Fruit fly (Drosophila melanogaster) whole organism, embryonic: ENCODE results near the gene CG8925.

Source experiments
- ATbp ChIP-seq: fragments of 200-800 bp; sonication (Bioruptor generic); optimal IDR thresholded peaks from 2 replicates; lab custom pipeline; 2017; ENCODE audit warnings: missing biosample characterization, mild to moderate bottlenecking, missing genetic modification characterization, missing genetic modification reagents
- B-H1 ChIP-seq: fragments of 200-800 bp; sonication (Bioruptor generic); IDR thresholded peaks from 3 replicates; pipeline ENCODE4 v1.3.6; 2022; ENCODE audit warnings: missing biosample characterization, missing genetic modification characterization
- C15 ChIP-seq: fragments of 200-800 bp; sonication (Bioruptor generic); IDR thresholded peaks from 3 replicates; pipeline ENCODE4 v1.3.6; 2022; ENCODE audit warnings: missing biosample characterization, missing genetic modification characterization
- CG10147 ChIP-seq: fragments of 200-800 bp; sonication (Bioruptor generic); optimal IDR thresholded peaks from 2 replicates; lab custom pipeline; 2019; ENCODE audit warnings: missing biosample characterization, mild to moderate bottlenecking, missing genetic modification characterization, moderate library complexity
- CG10959 ChIP-seq: fragments of 200-800 bp; sonication (Bioruptor generic); IDR thresholded peaks from 2 replicates; pipeline ENCODE4 v1.3.6; 2022; ENCODE audit warnings: missing biosample characterization, missing genetic modification characterization
- CG11093 ChIP-seq: fragments of 200-800 bp; sonication (Bioruptor generic); IDR thresholded peaks from 3 replicates; pipeline ENCODE4 v1.3.6; 2022; ENCODE audit warnings: missing biosample characterization, missing genetic modification characterization
- CG12071 ChIP-seq: fragments of 200-800 bp; sonication (Bioruptor generic); optimal IDR thresholded peaks from 3 replicates; lab custom pipeline; 2018; ENCODE audit warnings: missing biosample characterization, mild to moderate bottlenecking, missing genetic modification characterization
- CG12104 ChIP-seq: fragments of 200-800 bp; sonication (Bioruptor generic); optimal IDR thresholded peaks from 3 replicates; lab custom pipeline; 2016; ENCODE audit warnings: missing biosample characterization, missing genetic modification characterization
- CG12155 ChIP-seq: fragments of 200-800 bp; sonication (Bioruptor generic); optimal IDR thresholded peaks from 3 replicates; lab custom pipeline; 2016; ENCODE audit warnings: missing biosample characterization, missing genetic modification characterization
- CG12744 ChIP-seq: fragments of 200-800 bp; sonication (Bioruptor generic); optimal IDR thresholded peaks from 2 replicates; lab custom pipeline; 2016; ENCODE audit warnings: missing biosample characterization, missing genetic modification characterization
- CG13894 ChIP-seq: fragments of 200-800 bp; sonication (Bioruptor generic); optimal IDR thresholded peaks from 3 replicates; lab custom pipeline; 2018; ENCODE audit warnings: missing biosample characterization, mild to moderate bottlenecking, missing genetic modification characterization, moderate library complexity
- CG14441 ChIP-seq: fragments of 200-800 bp; sonication (Bioruptor generic); IDR thresholded peaks from 2 replicates; pipeline ENCODE4 v1.3.6; 2022; ENCODE audit warnings: missing biosample characterization, missing genetic modification characterization
- CG15011 ChIP-seq: fragments of 200-800 bp; sonication (Bioruptor generic); optimal IDR thresholded peaks from 3 replicates; lab custom pipeline; 2018; ENCODE audit warnings: missing biosample characterization, mild to moderate bottlenecking, missing genetic modification characterization
- CG1603 ChIP-seq: fragments of 200-800 bp; sonication (Bioruptor generic); optimal IDR thresholded peaks from 2 replicates; lab custom pipeline; 2019; ENCODE audit warnings: missing biosample characterization, mild to moderate bottlenecking, missing genetic modification characterization, moderate library complexity
- CG17361 ChIP-seq: fragments of 200-800 bp; sonication (Bioruptor generic); IDR thresholded peaks from 3 replicates; pipeline ENCODE4 v1.3.6; 2022; ENCODE audit warnings: missing biosample characterization, missing genetic modification characterization
- CG2202 ChIP-seq: fragments of 200-800 bp; sonication (Bioruptor generic); optimal IDR thresholded peaks from 2 replicates; lab custom pipeline; 2018; ENCODE audit warnings: missing biosample characterization, mild to moderate bottlenecking, missing genetic modification characterization
- CG3726 ChIP-seq: fragments of 200-800 bp; sonication (Bioruptor generic); IDR thresholded peaks from 3 replicates; pipeline ENCODE4, ENCODE4 v1.3.6; 2022; ENCODE audit warnings: missing biosample characterization, missing genetic modification characterization
- CG4424 ChIP-seq: fragments of 200-800 bp; sonication (Bioruptor generic); optimal IDR thresholded peaks from 3 replicates; lab custom pipeline; 2016; ENCODE audit warnings: missing biosample characterization, missing genetic modification characterization
- CG5953 ChIP-seq: fragments of 200-800 bp; sonication (Bioruptor generic); IDR thresholded peaks from 2 replicates; pipeline ENCODE4 v1.3.6; 2022; ENCODE audit warnings: missing biosample characterization, missing genetic modification characterization
- CG7556 ChIP-seq: fragments of 200-800 bp; sonication (Bioruptor generic); optimal IDR thresholded peaks from 2 replicates; lab custom pipeline; 2017; ENCODE audit warnings: missing biosample characterization, mild to moderate bottlenecking, missing genetic modification characterization
- CG7786 ChIP-seq: fragments of 200-800 bp; sonication (Bioruptor generic); optimal IDR thresholded peaks from 2 replicates; lab custom pipeline; 2016; ENCODE audit warnings: missing biosample characterization, missing genetic modification characterization
- CG9727 ChIP-seq: fragments of 200-800 bp; sonication (Bioruptor generic); optimal IDR thresholded peaks from 3 replicates; lab custom pipeline; 2017; ENCODE audit warnings: missing biosample characterization, mild to moderate bottlenecking, missing genetic modification characterization
- CG9797 ChIP-seq: fragments of 200-800 bp; sonication (Bioruptor generic); optimal IDR thresholded peaks from 3 replicates; lab custom pipeline; 2018; ENCODE audit warnings: missing biosample characterization, mild to moderate bottlenecking, missing genetic modification characterization
- CHES-1-like ChIP-seq: fragments of 200-800 bp; sonication (Bioruptor generic); optimal IDR thresholded peaks from 2 replicates; lab custom pipeline; 2016; ENCODE audit warnings: missing biosample characterization, missing genetic modification characterization
- CkIIα-i1 ChIP-seq: fragments of 200-800 bp; sonication (Bioruptor generic); IDR thresholded peaks from 2 replicates; pipeline ENCODE4 v1.3.6; 2022; ENCODE audit warnings: missing biosample characterization, missing genetic modification characterization
- Dfd ChIP-seq, 2 experiments: fragments of >200 bp; optimal IDR thresholded peaks; 2 replicates each; lab custom pipeline; 2017; ENCODE audit warnings: missing biosample characterization in 2 of 2, missing genetic modification characterization in 2 of 2
- Doc2 ChIP-seq: fragments of 200-800 bp; sonication (Bioruptor generic); IDR thresholded peaks from 2 replicates; pipeline ENCODE4 v1.3.6; 2022; ENCODE audit warnings: missing biosample characterization, missing genetic modification characterization
- Dp ChIP-seq: fragments of 200-800 bp; sonication (Bioruptor generic); optimal IDR thresholded peaks from 2 replicates; lab custom pipeline; 2018; ENCODE audit warnings: missing biosample characterization, mild to moderate bottlenecking, missing genetic modification characterization, moderate library complexity
- Eip74EF ChIP-seq, 2 experiments: fragments of 200-800 bp in 1 of 2; fragments of >200 bp in 1 of 2; sonication (Bioruptor generic) in 1 of 2; optimal IDR thresholded peaks; 2 replicates each; lab custom pipeline; 2017 to 2019; ENCODE audit warnings: missing biosample characterization in 2 of 2, missing genetic modification characterization in 2 of 2, mild to moderate bottlenecking in 1 of 2, moderate library complexity in 1 of 2
- HmgD ChIP-seq: fragments of 200-800 bp; sonication (Bioruptor generic); optimal IDR thresholded peaks from 3 replicates; lab custom pipeline; 2016; ENCODE audit warnings: missing biosample characterization, missing genetic modification characterization
- Hsf ChIP-seq: fragments of 200-800 bp; sonication (Bioruptor generic); optimal IDR thresholded peaks from 3 replicates; lab custom pipeline; 2016; ENCODE audit warnings: missing biosample characterization, missing genetic modification characterization
- Ptx1 ChIP-seq: fragments of 200-800 bp; sonication (Bioruptor generic); IDR thresholded peaks from 2 replicates; pipeline ENCODE4 v1.3.6; 2022; ENCODE audit warnings: missing biosample characterization, missing genetic modification characterization
- bigmax ChIP-seq: fragments of 200-800 bp; sonication (Bioruptor generic); optimal IDR thresholded peaks from 2 replicates; lab custom pipeline; 2018; ENCODE audit warnings: missing biosample characterization, mild to moderate bottlenecking, missing genetic modification characterization
- crol ChIP-seq: fragments of 200-800 bp; sonication (Bioruptor generic); IDR thresholded peaks from 2 replicates; pipeline ENCODE4 v1.3.6; 2022; ENCODE audit warnings: missing biosample characterization, missing genetic modification characterization
- crp ChIP-seq, 2 experiments: fragments of 200-800 bp; sonication (Bioruptor generic); optimal IDR thresholded peaks; 2 replicates in 1 of 2; 3 replicates in 1 of 2; lab custom pipeline; 2017; ENCODE audit warnings: missing biosample characterization in 2 of 2, missing genetic modification characterization in 2 of 2, mild to moderate bottlenecking in 1 of 2, moderate library complexity in 1 of 2
- cwo ChIP-seq: fragments of 200-800 bp; sonication (Bioruptor generic); optimal IDR thresholded peaks from 3 replicates; lab custom pipeline; 2017; ENCODE audit warnings: missing biosample characterization, missing genetic modification characterization, mild to moderate bottlenecking, moderate library complexity, missing genetic modification reagents
- dan ChIP-seq: fragments of 200-800 bp; sonication (Bioruptor generic); IDR thresholded peaks from 2 replicates; pipeline ENCODE4 v1.3.6; 2022; ENCODE audit warnings: missing biosample characterization, missing genetic modification characterization
- fd102C ChIP-seq: fragments of 200-800 bp; sonication (Bioruptor generic); optimal IDR thresholded peaks from 2 replicates; lab custom pipeline; 2018; ENCODE audit warnings: missing biosample characterization, mild to moderate bottlenecking, missing genetic modification characterization, moderate library complexity
- gce ChIP-seq: fragments of 200-800 bp; sonication (Bioruptor generic); IDR thresholded peaks from 3 replicates; pipeline ENCODE4 v1.3.6; 2022; ENCODE audit warnings: missing biosample characterization, missing genetic modification characterization
- gro ChIP-seq: fragments of 200-800 bp; sonication (Bioruptor generic); optimal IDR thresholded peaks from 2 replicates; lab custom pipeline; 2016; ENCODE audit warnings: missing biosample characterization, missing genetic modification characterization
- lilli ChIP-seq: fragments of 200-800 bp; sonication (Bioruptor generic); optimal IDR thresholded peaks from 3 replicates; lab custom pipeline; 2016; ENCODE audit warnings: missing biosample characterization, missing genetic modification characterization
- pho ChIP-seq: fragments of 200-800 bp; sonication (Bioruptor generic); optimal IDR thresholded peaks from 2 replicates; lab custom pipeline; 2016; ENCODE audit warnings: missing biosample characterization, missing genetic modification characterization
- repo ChIP-seq: fragments of 200-800 bp; sonication (Bioruptor generic); optimal IDR thresholded peaks from 2 replicates; lab custom pipeline; 2016; ENCODE audit warnings: missing biosample characterization, missing genetic modification characterization
- salm ChIP-seq: fragments of 200-800 bp; sonication (Bioruptor generic); optimal IDR thresholded peaks from 2 replicates; lab custom pipeline; 2018; ENCODE audit warnings: missing biosample characterization, mild to moderate bottlenecking, missing genetic modification characterization
- tin ChIP-seq: fragments of 200-800 bp; sonication (Bioruptor generic); optimal IDR thresholded peaks from 3 replicates; lab custom pipeline; 2016; ENCODE audit warnings: missing biosample characterization, missing genetic modification characterization
- tna ChIP-seq: fragments of 200-800 bp; sonication (Bioruptor generic); IDR thresholded peaks from 2 replicates; pipeline ENCODE4 v1.3.6; 2022; ENCODE audit warnings: missing biosample characterization, missing genetic modification characterization; ENCODE audit not compliant: partially characterized antibody
- vvl ChIP-seq: fragments of 200-800 bp; sonication (Bioruptor generic); IDR thresholded peaks from 2 replicates; pipeline ENCODE4 v1.3.6; 2022; ENCODE audit warnings: missing biosample characterization, missing genetic modification characterization
- wek ChIP-seq: fragments of 200-800 bp; sonication (Bioruptor generic); optimal IDR thresholded peaks from 3 replicates; lab custom pipeline; 2018; ENCODE audit warnings: missing biosample characterization, mild to moderate bottlenecking, missing genetic modification characterization, moderate library complexity
- yki ChIP-seq: fragments of >200 bp; optimal IDR thresholded peaks from 3 replicates; lab custom pipeline; 2018
- z ChIP-seq: fragments of 200-800 bp; sonication (Bioruptor generic); IDR thresholded peaks from 3 replicates; pipeline ENCODE4 v1.3.6; 2022; ENCODE audit warnings: missing biosample characterization, missing genetic modification characterization

The CG8925 gene

DNA sequence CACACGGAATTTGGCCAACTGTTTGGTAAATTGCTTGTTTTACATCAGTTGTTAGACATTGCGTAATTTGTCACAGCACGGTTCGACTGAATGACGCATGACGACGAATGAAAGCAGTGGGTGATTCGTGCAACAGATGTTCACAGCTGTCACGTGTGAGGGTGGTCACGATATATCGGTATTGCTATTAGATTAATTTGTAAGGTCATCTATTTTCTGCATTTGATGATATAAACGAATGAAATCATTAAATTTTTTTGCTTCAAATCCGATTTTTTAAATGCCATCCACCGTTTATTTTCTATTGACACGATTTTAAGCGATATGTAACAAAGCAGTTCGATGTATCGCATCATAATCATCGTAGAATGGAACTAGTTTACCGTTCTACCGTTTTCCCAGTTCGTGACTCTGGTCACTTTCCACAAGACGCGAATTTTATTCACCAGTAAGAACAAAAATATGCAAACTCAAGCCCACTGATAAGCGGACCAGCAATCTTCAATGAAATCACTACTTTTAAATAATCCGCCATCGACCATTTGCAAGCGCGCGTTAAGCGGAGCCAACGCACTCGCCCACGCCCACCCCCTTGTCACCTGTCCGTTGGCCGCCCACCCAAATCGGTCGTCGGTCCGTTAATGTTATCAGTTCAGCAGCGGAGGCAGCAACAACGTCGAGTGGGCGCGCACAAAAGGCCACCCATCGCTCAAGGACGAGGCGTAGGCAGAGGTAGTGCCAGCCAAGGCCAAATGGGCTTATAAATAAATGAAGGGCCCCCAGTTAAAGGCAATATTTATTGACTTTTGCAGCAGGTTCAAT, 24.9 kb upstream of the CG8925 start, which contains the start of the genes Mic26-27 and CG5916 (continued):
- TF ChIP-seq repo (GFP tag; lab: Kevin White, UChicago) (peak; percentile 69), CG12744 (peak; percentile 62), Dp (peak; percentile 15), ATbp (GFP tag; lab: Kevin White, UChicago) (no peak), CG2202 (tag; lab: Kevin White, UChicago) (no peak), CG13894 (no peak), Doc2 (GFP tag; lab: Robert Waterston, UW) (peak; percentile 63; the same call in 1 of the 2 replicates), Dfd (GFP tag; optimal IDR thresholded peaks at IDR 0.05; lab: Kevin White, UChicago) (no peak), CG9727 (GFP tag; lab: Kevin White, UChicago) (peak; percentile 93), HmgD (GFP tag; lab: Kevin White, UChicago) (peak; percentile 93), lilli (GFP tag; lab: Kevin White, UChicago) (peak; percentile 81), CG4424 (peak; percentile 78), yki (lab: Kevin White, UChicago) (no peak), CG11093 (GFP tag; lab: Robert Waterston, UW) (peak; percentile 67; the same call in 1 of the 3 replicates), z (no peak), B-H1 (peak; percentile 75), tna (GFP tag; lab: Robert Waterston, UW) (peak; percentile 96), bigmax (GFP tag; lab: Kevin White, UChicago) (no peak), tin (peak; percentile 83), CG12104 (GFP tag; lab: Kevin White, UChicago) (peak; percentile 70), fd102C (no peak), CG10147 (GFP tag; lab: Kevin White, UChicago) (peak; percentile 69), CG12071 (GFP tag; lab: Kevin White, UChicago) (no peak), CHES-1-like (peak; percentile 84), CG17361 (no peak; the same call in 1 of the 3 replicates), CG1603 (tag; lab: Kevin White, UChicago) (peak; percentile 92), CkIIα-i1 (GFP tag; lab: Robert Waterston, UW) (no peak), Hsf (GFP tag; lab: Kevin White, UChicago) (peak; percentile 95), C15 (no peak), CG14441 (peak; percentile 61; the same call in 1 of the 2 replicates), crp (GFP tag; optimal IDR thresholded peaks at IDR 0.05; lab: Kevin White, UChicago) (peak; percentile 75 to 91), CG10959 (GFP tag; lab: Robert Waterston, UW) (peak; percentile 92), vvl (GFP tag; lab: Robert Waterston, UW) (peak; percentile 81), crol (GFP tag; lab: Robert Waterston, UW) (no peak), pho (GFP tag; lab: Kevin White, UChicago) (peak; percentile 94), dan (peak; percentile 62; the same call in 1 of the 2 replicates), Ptx1 (GFP tag; lab: Robert Waterston, UW) (peak; percentile 90), CG9797 (GFP tag; lab: Kevin White, UChicago) (peak; percentile 81), gce (0 out of 3 replicates have a peak, but pooled peaks have one; percentile 20), salm (no peak), CG3726 (GFP tag; lab: Robert Waterston, UW) (no peak), CG5953 (GFP tag; lab: Robert Waterston, UW) (peak; percentile 76), gro (GFP tag; lab: Kevin White, UChicago) (peak; percentile 70), Eip74EF (GFP tag; optimal IDR thresholded peaks at IDR 0.05; lab: Kevin White, UChicago) (no peak), CG7556 (GFP tag; lab: Kevin White, UChicago) (peak; percentile 29), CG12155 (GFP tag; lab: Kevin White, UChicago) (peak; percentile 67), cwo (GFP tag; lab: Kevin White, UChicago) (peak; percentile 82), CG7786 (GFP tag; lab: Kevin White, UChicago) (peak; percentile 91), wek (peak; percentile 39), CG15011 (GFP tag; lab: Kevin White, UChicago) (no peak)
